Worm (Caenorhabditis elegans) whole organism, mixed stage, embryonic: ENCODE data around the gene his-32.

ENCODE experiments used
- blmp-1 ChIP-seq: fragments of 150-350 bp; optimal IDR thresholded peaks from 2 replicates; lab custom pipeline; 2014; ENCODE audit warnings: missing biosample characterization, missing genetic modification characterization
- ceh-39 ChIP-seq: fragments of 150-350 bp; optimal IDR thresholded peaks from 2 replicates; lab custom pipeline; 2014; ENCODE audit warnings: missing biosample characterization, missing genetic modification characterization
- ces-1 ChIP-seq: fragments of 150-350 bp; optimal IDR thresholded peaks from 2 replicates; lab custom pipeline; 2014; ENCODE audit warnings: missing biosample characterization, missing genetic modification reagents, missing genetic modification characterization
- elt-1 ChIP-seq: sonication (generic microtip); optimal IDR thresholded peaks from 2 replicates; lab custom pipeline; 2017; ENCODE audit warnings: missing genetic modification characterization, mild to moderate bottlenecking, missing compliant biosample characterization, antibody characterized with exemption, moderate library complexity, borderline replicate concordance; ENCODE audit not compliant: insufficient read depth
- lin-13 ChIP-seq: fragments of 150-350 bp; optimal IDR thresholded peaks from 2 replicates; lab custom pipeline; 2014; ENCODE audit warnings: missing biosample characterization, missing genetic modification characterization
- mab-5 ChIP-seq: fragments of 150-350 bp; optimal IDR thresholded peaks from 2 replicates; lab custom pipeline; 2014; ENCODE audit warnings: missing biosample characterization, missing genetic modification characterization
- nhr-12 ChIP-seq: fragments of 150-350 bp; optimal IDR thresholded peaks from 2 replicates; lab custom pipeline; 2014; ENCODE audit warnings: missing biosample characterization, missing genetic modification characterization
- nhr-237 ChIP-seq: fragments of 150-350 bp; optimal IDR thresholded peaks from 2 replicates; lab custom pipeline; 2014; ENCODE audit warnings: missing biosample characterization, missing genetic modification characterization
- nhr-28 ChIP-seq: fragments of 150-350 bp; optimal IDR thresholded peaks from 2 replicates; lab custom pipeline; 2014; ENCODE audit warnings: missing biosample characterization, missing genetic modification characterization
- pha-4 ChIP-seq: fragments of 150-350 bp; optimal IDR thresholded peaks from 2 replicates; lab custom pipeline; 2018; ENCODE audit warnings: missing biosample characterization, missing genetic modification reagents, missing genetic modification characterization
- snpc-4 ChIP-seq: fragments of 150-350 bp; optimal IDR thresholded peaks from 2 replicates; lab custom pipeline; 2014; ENCODE audit warnings: missing biosample characterization, missing genetic modification characterization
- ztf-11 ChIP-seq: fragments of 150-350 bp; optimal IDR thresholded peaks from 2 replicates; lab custom pipeline; 2014; ENCODE audit warnings: missing biosample characterization, missing genetic modification characterization

DNA sequence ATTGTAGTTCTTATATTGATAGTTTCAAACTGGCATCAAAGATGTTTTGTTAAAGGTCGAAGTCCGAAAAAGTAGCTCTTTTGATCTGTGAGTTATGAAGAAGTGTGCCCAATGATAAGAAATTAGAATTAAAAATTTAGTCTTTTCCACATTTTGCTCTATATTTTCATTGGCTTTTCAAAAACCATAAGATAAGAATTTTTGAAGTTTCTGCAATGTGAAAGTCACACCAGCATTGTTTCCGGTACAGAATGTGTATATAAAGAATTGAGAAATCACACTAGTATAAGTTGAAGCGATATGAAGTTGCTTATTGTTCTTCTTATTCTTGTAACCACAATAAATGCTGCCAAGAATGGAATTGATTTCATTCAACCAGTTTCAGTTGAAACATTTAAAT is 1.6 kb upstream of the his-32 start, which contains the start of gene lys-10:
- TF ChIP-seq pha-4 (tag; lab: Kevin White, UChicago), result no peak
- TF ChIP-seq nhr-28, result no peak
- TF ChIP-seq mab-5, result no peak
- no peak for TF ChIP-seq lin-13 (tag; lab: Kevin White, UChicago)
- no peak for TF ChIP-seq elt-1 (tag; lab: Kevin White, UChicago)
- TF ChIP-seq ztf-11 (tag; lab: Kevin White, UChicago), result no peak
- TF ChIP-seq ceh-39 (tag; lab: Kevin White, UChicago), result no peak
- TF ChIP-seq nhr-12 (tag; lab: Kevin White, UChicago), result no peak
- TF ChIP-seq ces-1 (GFP tag; lab: Kevin White, UChicago), result no peak
- TF ChIP-seq blmp-1 (tag; lab: Kevin White, UChicago), result no peak
- TF ChIP-seq nhr-237 (tag; lab: Kevin White, UChicago), result no peak
- TF ChIP-seq snpc-4, result no peak
